ENCODE assay signal across 1 fruit fly cellular context in genomic region chr3L:14974513-14974912, dm6.
A peak's percentile ranks its signal among the peaks of the same experiment; 100 is the strongest.
TF ChIP-seq lines count a peak whose summit lies in the region.

TSS of gene Ocho (plus strand) at chr3L:14974848.

TF ChIP-seq in whole organism, embryonic, 481 proteins besides CTCF, POLR2A, EP300 and RAD21 (continued from another document and continues in another):
- TF ChIP-seq CG34422 (GFP tag; IDR thresholded peaks at IDR 0.05; lab: Robert Waterston, UW) (no peak), row (GFP tag; IDR thresholded peaks at IDR 0.05; lab: Robert Waterston, UW) (peak; percentile 57), CG16779 (GFP tag; IDR thresholded peaks at IDR 0.05; lab: Robert Waterston, UW) (no peak), gt (GFP tag; IDR thresholded peaks at IDR 0.05; lab: Robert Waterston, UW) (no peak), unpg (GFP tag; optimal IDR thresholded peaks at IDR 0.05; lab: Kevin White, UChicago) (no peak), Dek (tag; optimal IDR thresholded peaks at IDR 0.05; lab: Kevin White, UChicago) (no peak), Ets65A (GFP tag; lab: Kevin White, UChicago) (no peak), da (GFP tag; optimal IDR thresholded peaks at IDR 0.05; lab: Kevin White, UChicago) (no peak), PHDP (tag; optimal IDR thresholded peaks at IDR 0.05; lab: Kevin White, UChicago) (no peak), Six4 (GFP tag; optimal IDR thresholded peaks at IDR 0.05; lab: Kevin White, UChicago) (no peak), CG15696 (tag; optimal IDR thresholded peaks at IDR 0.05; lab: Kevin White, UChicago) (peak; percentile 72), CG8290 (GFP tag; optimal IDR thresholded peaks at IDR 0.05; lab: Kevin White, UChicago) (no peak), CG8290 (tag; optimal IDR thresholded peaks at IDR 0.05; lab: Kevin White, UChicago) (no peak), CG6765 (GFP tag; optimal IDR thresholded peaks at IDR 0.05; lab: Kevin White, UChicago) (no peak), CG3281 (GFP tag; optimal IDR thresholded peaks at IDR 0.05; lab: Kevin White, UChicago) (no peak), CrebB (tag; optimal IDR thresholded peaks at IDR 0.05; lab: Kevin White, UChicago) (no peak), Max (GFP tag; optimal IDR thresholded peaks at IDR 0.05; lab: Kevin White, UChicago) (no peak), zfh2 (GFP tag; optimal IDR thresholded peaks at IDR 0.05; lab: Kevin White, UChicago) (no peak), Blimp-1 (GFP tag; optimal IDR thresholded peaks at IDR 0.05; lab: Kevin White, UChicago) (no peak), rib (GFP tag; IDR thresholded peaks at IDR 0.05; lab: Robert Waterston, UW) (no peak), Optix (GFP tag; IDR thresholded peaks at IDR 0.05; lab: Robert Waterston, UW) (no peak), CG4820 (GFP tag; optimal IDR thresholded peaks at IDR 0.05; lab: Kevin White, UChicago) (no peak), insv (GFP tag; optimal IDR thresholded peaks at IDR 0.05; lab: Kevin White, UChicago) (no peak), croc (GFP tag; conservative IDR thresholded peaks at IDR 0.05; lab: Robert Waterston, UW) (no peak), CG14014 (GFP tag; IDR thresholded peaks at IDR 0.05; lab: Robert Waterston, UW) (no peak), lbe (GFP tag; optimal IDR thresholded peaks at IDR 0.05; lab: Kevin White, UChicago) (no peak), dmrt11E (tag; optimal IDR thresholded peaks at IDR 0.05; lab: Kevin White, UChicago) (peak; percentile 59), CG4404 (GFP tag; IDR thresholded peaks at IDR 0.05; lab: Robert Waterston, UW) (peak; percentile 45), nmo (GFP tag; optimal IDR thresholded peaks at IDR 0.05; lab: Kevin White, UChicago) (no peak), seq (GFP tag; IDR thresholded peaks at IDR 0.05; lab: Robert Waterston, UW) (no peak), Sry-δ (GFP tag; optimal IDR thresholded peaks at IDR 0.05; lab: Kevin White, UChicago) (peak; percentile 38), Xrp1 (GFP tag; IDR thresholded peaks at IDR 0.05; lab: Robert Waterston, UW) (peak; percentile 40; the same call in 1 of the 2 replicates), Fer1 (GFP tag; optimal IDR thresholded peaks at IDR 0.05; lab: Kevin White, UChicago) (no peak), ATbp (GFP tag; optimal IDR thresholded peaks at IDR 0.05; lab: Kevin White, UChicago) (no peak), CG10462 (GFP tag; optimal IDR thresholded peaks at IDR 0.05; lab: Kevin White, UChicago) (no peak), CG17186 (GFP tag; optimal IDR thresholded peaks at IDR 0.05; lab: Kevin White, UChicago) (no peak), Meics (GFP tag; optimal IDR thresholded peaks at IDR 0.05; lab: Kevin White, UChicago) (no peak), Dbx (GFP tag; IDR thresholded peaks at IDR 0.05; lab: Robert Waterston, UW) (no peak), CG2712 (tag; optimal IDR thresholded peaks at IDR 0.05; lab: Kevin White, UChicago) (peak; percentile 6), zen2 (GFP tag; IDR thresholded peaks at IDR 0.05; lab: Robert Waterston, UW; ENCODE audit: partially characterized antibody) (no peak), salm (tag; optimal IDR thresholded peaks at IDR 0.05; lab: Kevin White, UChicago) (no peak), CG43689 (GFP tag; IDR thresholded peaks at IDR 0.05; lab: Robert Waterston, UW) (no peak), CG17912 (GFP tag; optimal IDR thresholded peaks at IDR 0.05; lab: Kevin White, UChicago) (no peak), CG4328 (GFP tag; optimal IDR thresholded peaks at IDR 0.05; lab: Kevin White, UChicago) (no peak), p53 (GFP tag; optimal IDR thresholded peaks at IDR 0.05; lab: Kevin White, UChicago) (no peak), CG8359 (GFP tag; optimal IDR thresholded peaks at IDR 0.05; lab: Kevin White, UChicago; ENCODE audit: borderline replicate concordance) (no peak), Oli (tag; optimal IDR thresholded peaks at IDR 0.05; lab: Kevin White, UChicago) (no peak), sob (GFP tag; IDR thresholded peaks at IDR 0.05; lab: Robert Waterston, UW) (no peak), gcm (GFP tag; optimal IDR thresholded peaks at IDR 0.05; lab: Kevin White, UChicago) (peak; percentile 4), ac (GFP tag; optimal IDR thresholded peaks at IDR 0.05; lab: Kevin White, UChicago) (no peak), CG3847 (GFP tag; IDR thresholded peaks at IDR 0.05; lab: Robert Waterston, UW) (no peak), sna (GFP tag; IDR thresholded peaks at IDR 0.05; lab: Robert Waterston, UW; ENCODE audit: partially characterized antibody) (no peak), E2f2 (GFP tag; IDR thresholded peaks at IDR 0.05; lab: Robert Waterston, UW) (no peak), tin (GFP tag; optimal IDR thresholded peaks at IDR 0.05; lab: Kevin White, UChicago) (no peak), CG3838 (GFP tag; optimal IDR thresholded peaks at IDR 0.05; lab: Kevin White, UChicago) (no peak), vfl (GFP tag; optimal IDR thresholded peaks at IDR 0.05; lab: Kevin White, UChicago) (no peak), ken (GFP tag; IDR thresholded peaks at IDR 0.05; lab: Robert Waterston, UW) (no peak), mirr (GFP tag; optimal IDR thresholded peaks at IDR 0.05; lab: Kevin White, UChicago) (no peak), chm (GFP tag; IDR thresholded peaks at IDR 0.05; lab: Robert Waterston, UW) (0 out of 2 replicates have a peak, but pooled peaks have one; percentile 20), prd (optimal IDR thresholded peaks at IDR 0.05; lab: Kevin White, UChicago) (no peak), prd (GFP tag; IDR thresholded peaks at IDR 0.05; lab: Robert Waterston, UW) (peak; percentile 35; the same call in 1 of the 3 replicates), Sox100B (GFP tag; optimal IDR thresholded peaks at IDR 0.05; lab: Kevin White, UChicago) (no peak), Dp (GFP tag; optimal IDR thresholded peaks at IDR 0.05; lab: Kevin White, UChicago) (no peak), CG10209 (GFP tag; optimal IDR thresholded peaks at IDR 0.05; lab: Kevin White, UChicago) (no peak), CG6683 (GFP tag; optimal IDR thresholded peaks at IDR 0.05; lab: Kevin White, UChicago) (no peak), tx (GFP tag; optimal IDR thresholded peaks at IDR 0.05; lab: Kevin White, UChicago) (no peak), ssp (GFP tag; IDR thresholded peaks at IDR 0.05; lab: Robert Waterston, UW) (no peak), fd102C (GFP tag; optimal IDR thresholded peaks at IDR 0.05; lab: Kevin White, UChicago) (no peak), CG7786 (GFP tag; optimal IDR thresholded peaks at IDR 0.05; lab: Kevin White, UChicago) (no peak), grau (tag; optimal IDR thresholded peaks at IDR 0.05; lab: Kevin White, UChicago) (no peak), Dip3 (GFP tag; optimal IDR thresholded peaks at IDR 0.05; lab: Kevin White, UChicago) (no peak), Sox102F (GFP tag; optimal IDR thresholded peaks at IDR 0.05; lab: Kevin White, UChicago) (no peak), fd96Cb (tag; optimal IDR thresholded peaks at IDR 0.05; lab: Kevin White, UChicago) (no peak), CG17829 (tag; optimal IDR thresholded peaks at IDR 0.05; lab: Kevin White, UChicago) (peak; percentile 17), CG42726 (GFP tag; IDR thresholded peaks at IDR 0.05; lab: Robert Waterston, UW; ENCODE audit: partially characterized antibody) (no peak), toy (GFP tag; IDR thresholded peaks at IDR 0.05; lab: Robert Waterston, UW) (no peak), eve (GFP tag; optimal IDR thresholded peaks at IDR 0.05; lab: Kevin White, UChicago) (peak in 1 of 2 experiments; percentile 13), Bdp1 (GFP tag; optimal IDR thresholded peaks at IDR 0.05; lab: Kevin White, UChicago) (no peak), CG10147 (GFP tag; optimal IDR thresholded peaks at IDR 0.05; lab: Kevin White, UChicago) (no peak), CG12104 (GFP tag; optimal IDR thresholded peaks at IDR 0.05; lab: Kevin White, UChicago) (no peak), chif (GFP tag; optimal IDR thresholded peaks at IDR 0.05; lab: Kevin White, UChicago) (no peak), Deaf1 (tag; optimal IDR thresholded peaks at IDR 0.05; lab: Kevin White, UChicago) (no peak), Mrtf (GFP tag; IDR thresholded peaks at IDR 0.05; lab: Robert Waterston, UW) (no peak), TFAM (GFP tag; optimal IDR thresholded peaks at IDR 0.05; lab: Kevin White, UChicago) (no peak), sens (GFP tag; lab: Kevin White, UChicago) (peak; percentile 75), ato (GFP tag; IDR thresholded peaks at IDR 0.05; lab: Robert Waterston, UW; ENCODE audit: partially characterized antibody) (no peak), Trl (optimal IDR thresholded peaks at IDR 0.05; lab: Kevin White, UChicago) (no peak), Trl (GFP tag; optimal IDR thresholded peaks at IDR 0.05; lab: Kevin White, UChicago) (no peak), bab2 (GFP tag; optimal IDR thresholded peaks at IDR 0.05; lab: Kevin White, UChicago) (no peak), CG2875 (GFP tag; optimal IDR thresholded peaks at IDR 0.05; lab: Kevin White, UChicago) (no peak), CG7357 (GFP tag; IDR thresholded peaks at IDR 0.05; lab: Robert Waterston, UW) (no peak), CG7839 (tag; optimal IDR thresholded peaks at IDR 0.05; lab: Kevin White, UChicago) (no peak), Ssrp (tag; optimal IDR thresholded peaks at IDR 0.05; lab: Kevin White, UChicago) (no peak), CG16813 (GFP tag; IDR thresholded peaks at IDR 0.05; lab: Robert Waterston, UW; ENCODE audit: partially characterized antibody) (peak; percentile 76; the same call in 2 of the 3 replicates), tna (GFP tag; IDR thresholded peaks at IDR 0.05; lab: Robert Waterston, UW; ENCODE audit: partially characterized antibody) (no peak), CG9932 (GFP tag; IDR thresholded peaks at IDR 0.05; lab: Robert Waterston, UW) (no peak), gem (tag; optimal IDR thresholded peaks at IDR 0.05; lab: Kevin White, UChicago) (no peak), ewg (GFP tag; optimal IDR thresholded peaks at IDR 0.05; lab: Kevin White, UChicago) (no peak), CG9727 (GFP tag; optimal IDR thresholded peaks at IDR 0.05; lab: Kevin White, UChicago) (no peak), Hsf (GFP tag; optimal IDR thresholded peaks at IDR 0.05; lab: Kevin White, UChicago) (no peak), CG13894 (tag; optimal IDR thresholded peaks at IDR 0.05; lab: Kevin White, UChicago) (no peak), Sin3A (optimal IDR thresholded peaks at IDR 0.05; lab: Kevin White, UChicago) (no peak), cas (GFP tag; IDR thresholded peaks at IDR 0.05; lab: Robert Waterston, UW) (no peak), CG2120 (GFP tag; optimal IDR thresholded peaks at IDR 0.05; lab: Kevin White, UChicago) (no peak), Fer3 (tag; optimal IDR thresholded peaks at IDR 0.05; lab: Kevin White, UChicago) (no peak), sim (GFP tag; IDR thresholded peaks at IDR 0.05; lab: Robert Waterston, UW) (no peak), CG6254 (GFP tag; optimal IDR thresholded peaks at IDR 0.05; lab: Kevin White, UChicago) (no peak), Myb (GFP tag; optimal IDR thresholded peaks at IDR 0.05; lab: Kevin White, UChicago) (no peak), CG14710 (tag; optimal IDR thresholded peaks at IDR 0.05; lab: Kevin White, UChicago) (no peak), inv (GFP tag; IDR thresholded peaks at IDR 0.05; lab: Robert Waterston, UW; ENCODE audit: partially characterized antibody) (no peak; the same call in 1 of the 2 replicates), Kr (GFP tag; optimal IDR thresholded peaks at IDR 0.05; lab: Kevin White, UChicago) (no peak), slp2 (GFP tag; optimal IDR thresholded peaks at IDR 0.05; lab: Kevin White, UChicago) (no peak), ab (GFP tag; optimal IDR thresholded peaks at IDR 0.05; lab: Kevin White, UChicago) (no peak), Oaz (GFP tag; IDR thresholded peaks at IDR 0.05; lab: Robert Waterston, UW) (no peak), gsb-n (tag; optimal IDR thresholded peaks at IDR 0.05; lab: Kevin White, UChicago) (peak; percentile 0), Doc2 (GFP tag; IDR thresholded peaks at IDR 0.05; lab: Robert Waterston, UW) (no peak), kah (GFP tag; optimal IDR thresholded peaks at IDR 0.05; lab: Kevin White, UChicago) (no peak), CG9609 (GFP tag; optimal IDR thresholded peaks at IDR 0.05; lab: Kevin White, UChicago) (no peak), disco-r (GFP tag; optimal IDR thresholded peaks at IDR 0.05; lab: Kevin White, UChicago) (no peak), ase (GFP tag; IDR thresholded peaks at IDR 0.05; lab: Robert Waterston, UW) (no peak), CG6813 (GFP tag; optimal IDR thresholded peaks at IDR 0.05; lab: Kevin White, UChicago) (no peak), Spps (tag; optimal IDR thresholded peaks at IDR 0.05; lab: Kevin White, UChicago) (no peak), jing (GFP tag; optimal IDR thresholded peaks at IDR 0.05; lab: Kevin White, UChicago) (no peak), hkb (optimal IDR thresholded peaks at IDR 0.05; lab: Kevin White, UChicago) (no peak), hkb (GFP tag; IDR thresholded peaks at IDR 0.05; lab: Robert Waterston, UW) (no peak), ranshi (GFP tag; IDR thresholded peaks at IDR 0.05; lab: Robert Waterston, UW) (no peak), CG34224 (GFP tag; IDR thresholded peaks at IDR 0.05; lab: Robert Waterston, UW; ENCODE audit: partially characterized antibody) (no peak), exex (tag; optimal IDR thresholded peaks at IDR 0.05; lab: Kevin White, UChicago) (no peak), B-H2 (GFP tag; optimal IDR thresholded peaks at IDR 0.05; lab: Kevin White, UChicago) (no peak), gfzf (GFP tag; optimal IDR thresholded peaks at IDR 0.05; lab: Kevin White, UChicago) (no peak), CkIIα-i1 (GFP tag; IDR thresholded peaks at IDR 0.05; lab: Robert Waterston, UW) (no peak), abd-A (tag; optimal IDR thresholded peaks at IDR 0.05; lab: Kevin White, UChicago) (no peak), ttk (GFP tag; IDR thresholded peaks at IDR 0.05; lab: Robert Waterston, UW) (no peak), stc (GFP tag; IDR thresholded peaks at IDR 0.05; lab: Robert Waterston, UW) (no peak), CG15479 (GFP tag; optimal IDR thresholded peaks at IDR 0.05; lab: Kevin White, UChicago) (no peak), GATAe (GFP tag; conservative IDR thresholded peaks at IDR 0.05; lab: Robert Waterston, UW) (no peak), tio (GFP tag; optimal IDR thresholded peaks at IDR 0.05; lab: Kevin White, UChicago) (no peak), tll (GFP tag; optimal IDR thresholded peaks at IDR 0.05; lab: Kevin White, UChicago) (no peak), CG11696 (GFP tag; IDR thresholded peaks at IDR 0.05; lab: Robert Waterston, UW) (no peak), CG3995 (GFP tag; optimal IDR thresholded peaks at IDR 0.05; lab: Kevin White, UChicago) (no peak), CG9797 (GFP tag; optimal IDR thresholded peaks at IDR 0.05; lab: Kevin White, UChicago) (no peak)
